Worm (Caenorhabditis elegans): Measurements from ENCODE around the gene math-45.

math-45 gene

DNA sequence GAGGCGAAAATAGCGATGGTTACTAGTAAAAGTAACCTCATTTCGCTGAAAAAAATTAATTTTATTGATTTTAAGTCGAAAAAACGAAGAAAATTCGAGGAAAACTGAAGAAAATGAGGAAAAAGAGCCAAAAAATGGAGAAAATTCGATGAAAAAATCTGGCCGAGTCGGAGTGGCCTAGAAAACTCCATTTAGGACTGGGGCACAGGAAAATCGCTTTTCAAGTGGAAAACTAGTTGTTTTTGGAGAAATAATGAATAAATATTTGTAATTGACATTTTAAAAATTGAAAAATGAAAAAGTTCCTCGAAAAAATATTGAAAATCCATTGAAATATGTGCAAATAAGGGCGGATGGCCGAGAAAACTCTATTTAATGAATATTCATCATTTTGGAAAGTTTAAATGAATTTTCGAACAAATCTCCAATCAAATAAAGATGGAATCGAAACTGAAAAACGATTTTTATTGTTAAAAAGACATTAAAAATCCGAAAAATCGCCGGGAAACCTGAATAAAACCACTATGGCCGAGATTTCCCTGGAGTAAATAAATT, 16.9 kb downstream of the math-45 start, which contains the start of gene emc-1:
emc-1 (minus strand) TSS at position 45 of the 555 bp plus-strand sequence.
- TF ChIP-seq ztf-23 (GFP tag; IDR thresholded peaks at IDR 0.05) (peak; percentile 19; the same call in 1 of the 2 replicates), T22C8.4 (GFP tag; IDR thresholded peaks at IDR 0.05) (no peak)

ce11 chrII:1490813-1491212, 26.4 kb downstream of the math-45 start:
- no peak for TF ChIP-seq klf-2 (GFP tag; conservative IDR thresholded peaks at IDR 0.05)
- no peak for TF ChIP-seq T22C8.4 (GFP tag; IDR thresholded peaks at IDR 0.05)
- no peak for TF ChIP-seq med-1 (GFP tag; optimal IDR thresholded peaks at IDR 0.05; ENCODE audit: insufficient read depth)
- no peak for TF ChIP-seq flt-1 (GFP tag; IDR thresholded peaks at IDR 0.05)
- no peak for TF ChIP-seq tab-1 (GFP tag; IDR thresholded peaks at IDR 0.05)
- no peak for TF ChIP-seq ref-1 (GFP tag; conservative IDR thresholded peaks at IDR 0.05)
- no peak for TF ChIP-seq cog-1 (tag; optimal IDR thresholded peaks at IDR 0.05)
- TF ChIP-seq ztf-29 (GFP tag; IDR thresholded peaks at IDR 0.05), result no peak
- TF ChIP-seq ztf-23 (GFP tag; IDR thresholded peaks at IDR 0.05), result no peak

ce11 chrII:1482419-1482818, 34.8 kb downstream of the math-45 start:
- TF ChIP-seq med-1 (GFP tag; optimal IDR thresholded peaks at IDR 0.05; ENCODE audit: insufficient read depth), result no peak

DNA sequence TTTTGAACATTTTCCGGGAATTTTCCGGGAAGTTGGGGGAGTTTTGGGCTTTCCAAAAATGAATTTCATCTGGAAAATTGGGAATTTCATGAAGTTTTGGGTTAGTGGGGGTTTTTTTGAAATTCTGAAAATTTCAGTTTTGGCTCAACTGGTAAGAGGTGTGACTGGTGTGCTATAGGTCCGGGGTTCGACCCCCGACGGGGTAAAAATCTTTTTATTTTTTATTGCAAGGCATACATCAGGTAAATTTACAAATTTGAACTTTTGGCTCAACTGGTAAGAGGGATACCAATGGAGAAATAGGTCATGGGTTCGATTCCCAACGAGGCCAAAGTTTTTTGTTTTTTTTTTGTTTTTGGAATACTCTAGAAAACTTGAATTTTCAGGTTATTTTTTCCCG, 35.6 kb downstream of the math-45 start:
- TF ChIP-seq ref-1 (GFP tag; conservative IDR thresholded peaks at IDR 0.05) (no peak), med-1 (GFP tag; optimal IDR thresholded peaks at IDR 0.05; ENCODE audit: insufficient read depth) (no peak), T22C8.4 (GFP tag; IDR thresholded peaks at IDR 0.05) (no peak), klf-2 (GFP tag; conservative IDR thresholded peaks at IDR 0.05) (no peak), flt-1 (GFP tag; IDR thresholded peaks at IDR 0.05) (no peak), cog-1 (tag; optimal IDR thresholded peaks at IDR 0.05) (no peak), tab-1 (GFP tag; IDR thresholded peaks at IDR 0.05) (no peak), ztf-23 (GFP tag; IDR thresholded peaks at IDR 0.05) (no peak), ztf-29 (GFP tag; IDR thresholded peaks at IDR 0.05) (no peak)

ce11 chrII:1478522-1478921, 38.7 kb downstream of the math-45 start:
- TF ChIP-seq flt-1 (GFP tag; IDR thresholded peaks at IDR 0.05), result no peak
- no peak for TF ChIP-seq tab-1 (GFP tag; IDR thresholded peaks at IDR 0.05)

ce11 chrII:1477975-1478374, 39.3 kb downstream of the math-45 start:
- TF ChIP-seq ref-1 (GFP tag; conservative IDR thresholded peaks at IDR 0.05) (no peak), flt-1 (GFP tag; IDR thresholded peaks at IDR 0.05) (no peak), klf-2 (GFP tag; conservative IDR thresholded peaks at IDR 0.05) (no peak), cog-1 (tag; optimal IDR thresholded peaks at IDR 0.05) (no peak), tab-1 (GFP tag; IDR thresholded peaks at IDR 0.05) (no peak), med-1 (GFP tag; optimal IDR thresholded peaks at IDR 0.05; ENCODE audit: insufficient read depth) (no peak)

DNA sequence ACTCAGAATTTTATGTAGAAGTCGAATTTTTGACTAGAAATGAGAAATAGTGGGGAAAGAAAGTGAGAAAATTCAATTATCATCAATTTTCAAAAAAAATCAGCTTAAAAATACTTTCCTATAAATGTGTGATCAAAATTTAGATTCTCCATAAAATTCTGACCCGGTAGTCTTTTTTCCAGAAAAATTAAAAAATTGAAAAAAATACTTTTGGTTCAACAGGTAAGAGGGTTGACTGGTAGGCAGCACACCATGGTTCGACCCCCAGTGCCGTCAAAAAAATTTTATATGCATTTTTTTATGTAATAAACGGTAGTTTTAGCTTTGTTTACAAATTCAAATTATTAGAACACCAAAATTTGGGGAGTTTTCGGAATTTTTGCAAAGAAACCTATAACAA, 40.0 kb downstream of the math-45 start:
- TF ChIP-seq ref-1 (GFP tag; conservative IDR thresholded peaks at IDR 0.05) (no peak), T22C8.4 (GFP tag; IDR thresholded peaks at IDR 0.05) (no peak), ztf-29 (GFP tag; IDR thresholded peaks at IDR 0.05) (no peak)

ce11 chrII:1476016-1476415, 41.2 kb downstream of the math-45 start:
- no peak for TF ChIP-seq ztf-29 (GFP tag; IDR thresholded peaks at IDR 0.05)
- TF ChIP-seq T22C8.4 (GFP tag; IDR thresholded peaks at IDR 0.05), result no peak

DNA sequence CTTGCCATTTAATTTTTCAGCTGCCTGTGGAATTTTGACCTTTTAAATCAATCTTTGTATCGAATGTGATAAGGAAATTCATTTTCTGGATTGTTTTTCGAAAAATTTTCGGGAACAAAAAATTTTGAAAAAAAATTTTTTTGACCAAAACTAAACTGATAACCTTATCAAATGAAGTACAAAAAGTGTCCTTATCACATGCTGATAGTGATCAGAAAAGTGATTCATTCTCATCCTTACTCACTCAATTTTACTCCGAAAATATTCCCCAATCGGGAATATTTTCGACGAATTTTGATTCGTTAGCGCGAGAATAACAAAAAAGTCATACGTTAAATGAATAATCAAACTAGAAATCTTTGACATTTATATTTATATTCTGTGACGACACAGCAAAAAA, 41.9 kb downstream of the math-45 start:
- TF ChIP-seq med-1 (GFP tag; optimal IDR thresholded peaks at IDR 0.05; ENCODE audit: insufficient read depth), result no peak
- TF ChIP-seq ref-1 (GFP tag; conservative IDR thresholded peaks at IDR 0.05), result no peak
- no peak for TF ChIP-seq ztf-23 (GFP tag; IDR thresholded peaks at IDR 0.05)
- TF ChIP-seq tab-1 (GFP tag; IDR thresholded peaks at IDR 0.05), result no peak
- TF ChIP-seq cog-1 (tag; optimal IDR thresholded peaks at IDR 0.05), result no peak
- no peak for TF ChIP-seq klf-2 (GFP tag; conservative IDR thresholded peaks at IDR 0.05)
- no peak for TF ChIP-seq T22C8.4 (GFP tag; IDR thresholded peaks at IDR 0.05)
- TF ChIP-seq ztf-29 (GFP tag; IDR thresholded peaks at IDR 0.05), result no peak
- TF ChIP-seq flt-1 (GFP tag; IDR thresholded peaks at IDR 0.05), result no peak

- TF ChIP-seq cog-1 (tag; optimal IDR thresholded peaks at IDR 0.05), result no peak
- no peak for TF ChIP-seq flt-1 (GFP tag; IDR thresholded peaks at IDR 0.05)
- no peak for TF ChIP-seq T22C8.4 (GFP tag; IDR thresholded peaks at IDR 0.05)
- TF ChIP-seq klf-2 (GFP tag; conservative IDR thresholded peaks at IDR 0.05), result no peak
- TF ChIP-seq ztf-29 (GFP tag; IDR thresholded peaks at IDR 0.05), result no peak
- TF ChIP-seq tab-1 (GFP tag; IDR thresholded peaks at IDR 0.05), result no peak
- TF ChIP-seq ref-1 (GFP tag; conservative IDR thresholded peaks at IDR 0.05), result no peak
- no peak for TF ChIP-seq med-1 (GFP tag; optimal IDR thresholded peaks at IDR 0.05; ENCODE audit: insufficient read depth)
Observed at ce11 chrII:1474807-1475206, 42.4 kb downstream of the math-45 start.

ce11 chrII:1473481-1473880, 43.8 kb downstream of the math-45 start, which contains the start of gene H17B01.5:
H17B01.5 (minus strand) TSS chrII:1473581.
- TF ChIP-seq ztf-29 (GFP tag; IDR thresholded peaks at IDR 0.05) (no peak), cog-1 (tag; optimal IDR thresholded peaks at IDR 0.05) (no peak), tab-1 (GFP tag; IDR thresholded peaks at IDR 0.05) (no peak), med-1 (GFP tag; optimal IDR thresholded peaks at IDR 0.05; ENCODE audit: insufficient read depth) (no peak), klf-2 (GFP tag; conservative IDR thresholded peaks at IDR 0.05) (no peak), flt-1 (GFP tag; IDR thresholded peaks at IDR 0.05) (no peak), T22C8.4 (GFP tag; IDR thresholded peaks at IDR 0.05) (no peak), ztf-23 (GFP tag; IDR thresholded peaks at IDR 0.05) (no peak), ref-1 (GFP tag; conservative IDR thresholded peaks at IDR 0.05) (no peak)
